Worm (Caenorhabditis elegans): ENCODE measurements around the gene lips-6.

lips-6 gene

DNA sequence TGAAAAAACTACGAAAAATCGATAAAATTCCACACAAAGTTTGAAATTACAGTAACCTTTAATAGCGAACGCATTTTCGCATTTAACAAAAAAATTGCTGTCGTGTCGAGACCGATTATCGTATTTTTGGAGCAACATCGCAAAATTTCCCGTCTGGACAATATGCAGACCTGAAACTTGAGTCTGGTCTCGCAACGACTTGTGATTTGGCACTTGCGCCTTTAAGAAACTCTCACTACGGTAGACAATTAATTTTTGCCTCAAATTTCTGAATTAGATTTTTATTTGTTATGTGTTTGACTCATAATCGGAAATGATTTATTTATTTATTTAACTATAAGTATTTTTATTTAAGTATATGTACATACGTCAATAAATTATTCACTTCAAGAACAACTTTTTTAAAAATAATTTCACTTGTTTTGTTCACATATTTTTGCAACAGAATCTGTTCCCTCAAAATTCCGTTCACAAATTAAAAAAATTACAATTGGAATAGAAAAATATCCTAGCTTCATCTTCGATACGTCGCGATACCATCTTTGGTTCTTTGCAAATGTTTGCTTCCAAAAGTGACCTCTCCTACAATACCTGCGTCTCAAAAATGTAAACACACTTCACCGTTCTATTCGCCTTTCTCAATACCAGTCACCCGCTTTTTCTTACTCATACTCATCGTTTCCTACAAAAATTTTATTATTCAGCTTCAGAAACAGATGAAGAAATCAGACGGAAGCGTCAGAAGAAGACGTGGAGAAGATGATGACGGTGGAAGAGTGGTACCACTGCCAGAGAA, 32.3 kb upstream of the lips-6 start, which contains the start of gene T12G3.4:
TSS of gene T12G3.4 (plus strand) at position 705 of the 796 bp plus-strand sequence.
- TF ChIP-seq ceh-13 (GFP tag; optimal IDR thresholded peaks at IDR 0.05) (no peak), ceh-36 (tag; optimal IDR thresholded peaks at IDR 0.05) (no peak)

DNA sequence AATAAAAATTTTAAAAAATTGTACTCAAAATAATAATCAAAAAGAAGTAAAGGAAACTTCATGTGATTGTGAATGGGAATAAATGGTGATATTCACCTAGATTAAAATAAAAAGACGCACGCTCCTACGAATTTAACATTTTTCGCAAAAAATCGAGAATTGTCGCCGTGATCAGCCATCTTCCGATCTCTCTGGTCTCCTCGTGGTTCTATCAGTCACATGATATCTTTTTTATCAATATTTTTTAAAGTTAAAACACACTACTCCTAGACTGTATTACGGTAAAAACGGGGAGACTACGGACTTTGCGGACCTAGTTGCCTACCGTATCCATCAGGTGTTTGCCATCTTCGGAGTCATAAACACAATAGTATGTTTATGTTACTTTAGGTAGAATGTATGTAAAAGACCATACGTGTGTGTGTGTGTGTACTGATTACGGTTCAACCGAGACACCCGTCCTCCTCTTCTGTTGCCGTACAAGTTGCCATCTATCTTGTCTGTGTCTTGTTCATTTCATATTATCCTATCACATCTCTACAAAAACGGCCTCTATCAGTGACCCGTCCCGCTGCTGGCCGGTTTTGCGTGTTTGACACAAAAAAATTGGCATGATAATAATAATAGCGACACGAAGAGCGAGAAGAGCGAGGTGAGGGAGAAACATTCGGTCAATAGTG, 31.2 kb upstream of the lips-6 start, which contains the start of gene T12G3.2:
TSS of gene T12G3.2 (minus strand) at position 444 of the 680 bp plus-strand sequence.
- no peak for TF ChIP-seq hnd-1 (tag; optimal IDR thresholded peaks at IDR 0.05)
- TF ChIP-seq tra-4 (tag; optimal IDR thresholded peaks at IDR 0.05): no peak
- no peak for TF ChIP-seq flt-1 (GFP tag; IDR thresholded peaks at IDR 0.05)
- no peak for TF ChIP-seq tbx-37 (GFP tag; conservative IDR thresholded peaks at IDR 0.05)
- no peak for TF ChIP-seq ceh-36 (tag; optimal IDR thresholded peaks at IDR 0.05)
- TF ChIP-seq hmg-4 (GFP tag; optimal IDR thresholded peaks at IDR 0.05): no peak
- TF ChIP-seq ceh-13 (GFP tag; optimal IDR thresholded peaks at IDR 0.05): no peak
- TF ChIP-seq scrt-1 (GFP tag; IDR thresholded peaks at IDR 0.05): no peak
- TF ChIP-seq sea-1 (GFP tag; conservative IDR thresholded peaks at IDR 0.05): no peak
- no peak for TF ChIP-seq ets-7 (tag; optimal IDR thresholded peaks at IDR 0.05)
- no peak for TF ChIP-seq pes-1 (GFP tag; IDR thresholded peaks at IDR 0.05)
- TF ChIP-seq ama-1 (optimal IDR thresholded peaks at IDR 0.05): no peak

DNA sequence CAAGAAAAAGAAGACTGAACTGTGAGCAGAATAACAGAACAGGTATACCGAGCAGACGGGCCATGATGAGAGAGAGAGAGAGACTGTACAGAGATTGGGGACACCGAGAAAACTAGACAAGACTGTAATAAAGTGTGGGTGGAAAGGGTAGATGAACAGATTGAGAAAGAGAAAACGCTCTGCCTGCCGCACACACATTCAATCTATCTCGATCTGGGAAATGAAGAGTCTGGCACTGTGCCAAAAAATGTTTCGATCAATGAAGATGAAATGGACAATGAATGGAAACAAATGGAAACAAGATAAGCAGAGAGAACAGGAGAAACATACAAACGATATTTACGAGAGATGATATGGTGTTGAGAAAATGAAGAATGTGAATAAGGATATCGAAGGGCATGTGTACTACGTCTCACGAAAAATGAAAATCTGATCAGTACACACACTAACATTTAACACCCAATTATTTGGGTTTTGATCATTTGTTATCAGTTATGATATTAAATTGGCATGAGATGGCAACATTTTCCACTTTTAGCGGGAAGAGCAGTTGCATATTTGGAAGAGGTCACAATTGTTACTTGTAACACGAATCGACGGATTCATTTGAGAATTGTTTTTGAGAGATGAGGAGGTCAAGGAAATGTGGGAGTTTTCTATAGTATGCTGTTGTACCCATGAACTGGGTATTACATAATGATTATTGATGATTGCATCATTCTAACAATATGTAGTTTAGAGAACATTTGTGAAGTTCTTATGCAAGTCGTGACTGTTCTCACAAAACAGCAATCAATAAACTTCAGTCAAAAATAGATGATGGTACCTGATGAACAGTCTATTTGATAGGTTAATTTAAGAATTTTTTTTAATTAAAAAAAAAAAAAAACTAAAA, 29.6 kb upstream of the lips-6 start:
- TF ChIP-seq hmg-4 (GFP tag; optimal IDR thresholded peaks at IDR 0.05): no peak
- no peak for TF ChIP-seq tra-4 (tag; optimal IDR thresholded peaks at IDR 0.05)
- no peak for TF ChIP-seq sea-1 (GFP tag; conservative IDR thresholded peaks at IDR 0.05)
- no peak for TF ChIP-seq tbx-11 (GFP tag; IDR thresholded peaks at IDR 0.05)
- no peak for TF ChIP-seq scrt-1 (GFP tag; IDR thresholded peaks at IDR 0.05)
- TF ChIP-seq B0310.2 (tag; optimal IDR thresholded peaks at IDR 0.05): no peak
- no peak for TF ChIP-seq F13C5.2 (tag; optimal IDR thresholded peaks at IDR 0.05)
- no peak for TF ChIP-seq ama-1 (optimal IDR thresholded peaks at IDR 0.05)
- no peak for TF ChIP-seq hmbx-1 (tag; optimal IDR thresholded peaks at IDR 0.05)
- TF ChIP-seq hnd-1 (tag; optimal IDR thresholded peaks at IDR 0.05): no peak
- TF ChIP-seq ceh-13 (GFP tag; optimal IDR thresholded peaks at IDR 0.05): no peak
- no peak for TF ChIP-seq pes-1 (GFP tag; IDR thresholded peaks at IDR 0.05)
- no peak for TF ChIP-seq tbx-37 (GFP tag; conservative IDR thresholded peaks at IDR 0.05)
- no peak for TF ChIP-seq flt-1 (GFP tag; IDR thresholded peaks at IDR 0.05)
- TF ChIP-seq aly-1 (tag; optimal IDR thresholded peaks at IDR 0.05): no peak
- TF ChIP-seq ets-7 (tag; optimal IDR thresholded peaks at IDR 0.05): no peak
- no peak for TF ChIP-seq ceh-36 (tag; optimal IDR thresholded peaks at IDR 0.05)

DNA sequence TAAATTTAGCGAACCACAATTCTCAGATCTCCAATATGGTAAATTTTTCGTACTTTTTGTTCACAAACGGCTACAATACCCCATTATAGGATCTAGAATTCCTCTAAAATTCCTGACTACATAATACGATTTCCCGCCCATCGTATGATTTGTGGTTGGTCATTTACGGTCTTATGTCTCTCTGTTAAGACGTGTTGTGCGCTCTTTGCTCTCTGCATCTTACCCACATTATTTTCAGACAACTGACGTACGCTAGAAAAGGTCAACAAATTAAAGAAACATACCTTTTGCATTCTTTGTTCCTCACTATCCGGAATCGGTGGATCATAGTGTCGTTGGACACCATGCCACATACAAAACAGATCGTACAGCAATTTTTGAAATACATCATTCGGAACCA, 27.6 kb upstream of the lips-6 start:
- TF ChIP-seq tra-4 (tag; optimal IDR thresholded peaks at IDR 0.05): no peak
- no peak for TF ChIP-seq scrt-1 (GFP tag; IDR thresholded peaks at IDR 0.05)
- no peak for TF ChIP-seq F13C5.2 (tag; optimal IDR thresholded peaks at IDR 0.05)
- no peak for TF ChIP-seq pes-1 (GFP tag; IDR thresholded peaks at IDR 0.05)

DNA sequence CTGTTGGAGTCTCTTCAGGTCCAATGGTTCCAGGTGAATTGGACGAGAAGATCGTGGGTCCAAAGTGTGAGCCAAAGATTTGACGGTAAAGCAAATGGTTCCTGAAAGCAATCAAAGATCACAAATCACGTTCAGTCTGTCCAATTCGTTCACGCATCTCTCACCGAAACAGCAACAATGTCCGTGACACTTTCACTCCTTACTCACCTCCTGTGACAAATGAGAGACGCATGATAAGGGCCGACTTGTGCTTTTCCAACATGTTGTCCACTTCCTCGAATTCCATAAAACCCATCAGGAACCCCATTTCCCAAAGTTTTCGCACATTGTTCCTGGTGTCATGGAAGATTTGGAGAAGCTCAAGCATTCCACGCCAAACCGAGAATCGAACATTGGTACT, 24.9 kb upstream of the lips-6 start:
- TF ChIP-seq scrt-1 (GFP tag; IDR thresholded peaks at IDR 0.05): no peak
- TF ChIP-seq hnd-1 (tag; optimal IDR thresholded peaks at IDR 0.05): no peak
- TF ChIP-seq B0310.2 (tag; optimal IDR thresholded peaks at IDR 0.05): no peak
- TF ChIP-seq ama-1 (optimal IDR thresholded peaks at IDR 0.05): no peak
- no peak for TF ChIP-seq ceh-36 (tag; optimal IDR thresholded peaks at IDR 0.05)
- no peak for TF ChIP-seq tbx-11 (GFP tag; IDR thresholded peaks at IDR 0.05)

DNA sequence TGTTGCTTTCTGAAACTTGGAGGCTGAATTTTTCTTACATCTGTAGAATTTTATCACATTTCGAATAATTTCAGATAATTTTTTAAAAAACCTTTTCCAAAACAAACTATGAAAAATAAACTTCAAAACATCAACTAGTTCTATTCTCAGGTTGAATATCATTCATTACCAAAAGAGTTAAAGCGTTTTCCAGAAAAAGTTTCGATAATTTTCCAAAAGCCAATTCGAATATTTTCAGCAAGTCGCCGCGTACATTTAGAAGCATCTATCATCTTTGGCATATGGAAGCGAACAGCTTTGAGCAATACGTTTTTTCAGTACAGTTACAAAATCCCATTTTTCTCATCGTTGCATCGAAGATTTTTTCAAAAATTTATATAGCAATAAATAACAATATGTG, 21.4 kb upstream of the lips-6 start:
- TF ChIP-seq hmg-4 (GFP tag; optimal IDR thresholded peaks at IDR 0.05) (no peak), ceh-13 (GFP tag; optimal IDR thresholded peaks at IDR 0.05) (no peak), ets-7 (tag; optimal IDR thresholded peaks at IDR 0.05) (no peak), F13C5.2 (tag; optimal IDR thresholded peaks at IDR 0.05) (no peak), hmbx-1 (tag; optimal IDR thresholded peaks at IDR 0.05) (no peak), tbx-37 (GFP tag; conservative IDR thresholded peaks at IDR 0.05) (no peak), aly-1 (tag; optimal IDR thresholded peaks at IDR 0.05) (no peak), ama-1 (optimal IDR thresholded peaks at IDR 0.05) (no peak), tbx-11 (GFP tag; IDR thresholded peaks at IDR 0.05) (no peak), ceh-36 (tag; optimal IDR thresholded peaks at IDR 0.05) (no peak), sea-1 (GFP tag; conservative IDR thresholded peaks at IDR 0.05) (no peak), tra-4 (tag; optimal IDR thresholded peaks at IDR 0.05) (no peak), B0310.2 (tag; optimal IDR thresholded peaks at IDR 0.05) (no peak), pes-1 (GFP tag; IDR thresholded peaks at IDR 0.05) (no peak), scrt-1 (GFP tag; IDR thresholded peaks at IDR 0.05) (no peak), hnd-1 (tag; optimal IDR thresholded peaks at IDR 0.05) (no peak), flt-1 (GFP tag; IDR thresholded peaks at IDR 0.05) (no peak)

DNA sequence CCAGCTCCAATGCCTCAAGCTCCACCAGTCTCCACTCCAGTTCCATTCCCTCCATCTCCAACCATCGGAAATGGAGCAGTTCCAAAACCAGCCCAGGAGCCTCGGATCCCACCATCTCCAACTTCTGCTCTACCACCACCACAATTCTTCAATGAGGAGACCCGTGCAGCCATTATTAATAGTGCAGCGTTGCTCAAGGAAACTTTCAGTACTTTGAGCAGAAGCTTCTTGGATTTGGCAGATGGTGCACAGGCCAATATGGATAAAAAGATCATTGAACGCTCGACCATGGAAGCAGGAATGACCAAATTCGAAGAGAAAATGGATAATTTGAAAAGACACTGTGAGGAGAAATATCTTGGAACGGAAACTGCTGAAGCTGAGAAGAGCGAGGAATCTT, 19.9 kb upstream of the lips-6 start:
- no peak for TF ChIP-seq hmg-4 (GFP tag; optimal IDR thresholded peaks at IDR 0.05)
- no peak for TF ChIP-seq tbx-11 (GFP tag; IDR thresholded peaks at IDR 0.05)
- no peak for TF ChIP-seq F13C5.2 (tag; optimal IDR thresholded peaks at IDR 0.05)
- no peak for TF ChIP-seq hnd-1 (tag; optimal IDR thresholded peaks at IDR 0.05)
- no peak for TF ChIP-seq aly-1 (tag; optimal IDR thresholded peaks at IDR 0.05)
- TF ChIP-seq tbx-37 (GFP tag; conservative IDR thresholded peaks at IDR 0.05): no peak
- TF ChIP-seq ama-1 (optimal IDR thresholded peaks at IDR 0.05): no peak
- TF ChIP-seq tra-4 (tag; optimal IDR thresholded peaks at IDR 0.05): no peak
- TF ChIP-seq ets-7 (tag; optimal IDR thresholded peaks at IDR 0.05): no peak
- no peak for TF ChIP-seq B0310.2 (tag; optimal IDR thresholded peaks at IDR 0.05)
- TF ChIP-seq flt-1 (GFP tag; IDR thresholded peaks at IDR 0.05): no peak
- no peak for TF ChIP-seq ceh-13 (GFP tag; optimal IDR thresholded peaks at IDR 0.05)
- no peak for TF ChIP-seq ceh-36 (tag; optimal IDR thresholded peaks at IDR 0.05)
